Worm (Caenorhabditis elegans): Measurements from ENCODE around the gene srlf-34.

The srlf-34 gene

ce11 chrII:10284991-10285390 is 27.1 kb upstream of the srlf-34 start:
- TF ChIP-seq pax-3 (tag; optimal IDR thresholded peaks at IDR 0.05) (no peak), mef-2 (tag; optimal IDR thresholded peaks at IDR 0.05) (no peak), fos-1 (tag; optimal IDR thresholded peaks at IDR 0.05) (no peak), rnt-1 (tag; optimal IDR thresholded peaks at IDR 0.05) (no peak), zip-4 (GFP tag; optimal IDR thresholded peaks at IDR 0.05) (no peak), skn-1 (tag; optimal IDR thresholded peaks at IDR 0.05) (no peak), lin-39 (tag; optimal IDR thresholded peaks at IDR 0.05) (no peak), irx-1 (tag; optimal IDR thresholded peaks at IDR 0.05) (no peak), ztf-4 (tag; optimal IDR thresholded peaks at IDR 0.05) (no peak), nhr-237 (tag; optimal IDR thresholded peaks at IDR 0.05) (no peak), efl-1 (optimal IDR thresholded peaks at IDR 0.05) (no peak), efl-1 (GFP tag; optimal IDR thresholded peaks at IDR 0.05 in 1 of 2) (no peak), nhr-77 (tag; optimal IDR thresholded peaks at IDR 0.05) (no peak), tlp-1 (tag; optimal IDR thresholded peaks at IDR 0.05) (no peak), grh-1 (GFP tag; IDR thresholded peaks at IDR 0.05) (no peak), F16B12.6 (tag; optimal IDR thresholded peaks at IDR 0.05) (no peak), vab-15 (tag; optimal IDR thresholded peaks at IDR 0.05) (no peak), efl-3 (GFP tag; optimal IDR thresholded peaks at IDR 0.05) (no peak)

- no peak for TF ChIP-seq dpl-1 (GFP tag; optimal IDR thresholded peaks at IDR 0.05)
- TF ChIP-seq unc-130 (tag; optimal IDR thresholded peaks at IDR 0.05): peak; percentile 45
- TF ChIP-seq fkh-10 (GFP tag; optimal IDR thresholded peaks at IDR 0.05): no peak
- peak in 1 of 6 experiments; percentile 29 for TF ChIP-seq elt-3 (tag; optimal IDR thresholded peaks at IDR 0.05)
- no peak for TF ChIP-seq vab-15 (tag; optimal IDR thresholded peaks at IDR 0.05)
- TF ChIP-seq lin-14 (GFP tag; optimal IDR thresholded peaks at IDR 0.05): peak; percentile 67
- peak; percentile 2 for TF ChIP-seq nhr-20 (tag; optimal IDR thresholded peaks at IDR 0.05)
- peak; percentile 91 for TF ChIP-seq blmp-1 (tag; optimal IDR thresholded peaks at IDR 0.05)
- no peak for TF ChIP-seq unc-86 (tag; optimal IDR thresholded peaks at IDR 0.05)
- peak; percentile 44 for TF ChIP-seq rnt-1 (tag; optimal IDR thresholded peaks at IDR 0.05)
- TF ChIP-seq fos-1 (tag; optimal IDR thresholded peaks at IDR 0.05): no peak
- peak; percentile 29 for TF ChIP-seq snu-23 (GFP tag; optimal IDR thresholded peaks at IDR 0.05)
- TF ChIP-seq lsy-2 (tag; optimal IDR thresholded peaks at IDR 0.05): peak in 1 of 2 experiments; percentile 1
- TF ChIP-seq nhr-71 (tag; optimal IDR thresholded peaks at IDR 0.05): peak; percentile 53
Measured at ce11 chrII:10288926-10289325, 23.2 kb upstream of the srlf-34 start.

ce11 chrII:10294262-10294661 is 17.8 kb upstream of the srlf-34 start:
- no peak for TF ChIP-seq nhr-77 (tag; optimal IDR thresholded peaks at IDR 0.05)
- TF ChIP-seq nhr-71 (tag; optimal IDR thresholded peaks at IDR 0.05): peak; percentile 71
- TF ChIP-seq egl-13 (tag; optimal IDR thresholded peaks at IDR 0.05): no peak
- peak in 1 of 2 experiments; percentile 43 for TF ChIP-seq lsy-2 (tag; optimal IDR thresholded peaks at IDR 0.05)
- peak; percentile 77 for TF ChIP-seq nhr-20 (tag; optimal IDR thresholded peaks at IDR 0.05)
- peak; percentile 58 for TF ChIP-seq nhr-90 (tag; optimal IDR thresholded peaks at IDR 0.05; ENCODE audit: poor library complexity)
- TF ChIP-seq dpl-1 (GFP tag; optimal IDR thresholded peaks at IDR 0.05): peak in 1 of 3 experiments; percentile 17
- TF ChIP-seq elt-3 (tag; optimal IDR thresholded peaks at IDR 0.05): peak in 2 of 6 experiments; percentile 59 to 92
- TF ChIP-seq mdl-1 (tag; optimal IDR thresholded peaks at IDR 0.05): peak in 1 of 2 experiments; percentile 48
- TF ChIP-seq blmp-1 (tag; optimal IDR thresholded peaks at IDR 0.05): peak; percentile 57
- peak; percentile 50 for TF ChIP-seq lin-14 (GFP tag; optimal IDR thresholded peaks at IDR 0.05)
- no peak for TF ChIP-seq nhr-12 (tag; optimal IDR thresholded peaks at IDR 0.05)
- peak; percentile 23 for TF ChIP-seq vab-15 (tag; optimal IDR thresholded peaks at IDR 0.05)
- no peak for TF ChIP-seq ces-1 (GFP tag; optimal IDR thresholded peaks at IDR 0.05)
- no peak for TF ChIP-seq egl-27 (tag; optimal IDR thresholded peaks at IDR 0.05)
- TF ChIP-seq nhr-19 (GFP tag; conservative IDR thresholded peaks at IDR 0.05): peak; percentile 32; the same call in 1 of the 2 replicates
- peak; percentile 37 for TF ChIP-seq tbx-2 (tag; optimal IDR thresholded peaks at IDR 0.05)
- TF ChIP-seq mab-9 (GFP tag; IDR thresholded peaks at IDR 0.05): no peak
- no peak for TF ChIP-seq fkh-8 (tag; optimal IDR thresholded peaks at IDR 0.05)
- TF ChIP-seq snu-23 (GFP tag; optimal IDR thresholded peaks at IDR 0.05): peak; percentile 51
- peak; percentile 96 for TF ChIP-seq nhr-85 (tag)
- TF ChIP-seq lin-35 (GFP tag; optimal IDR thresholded peaks at IDR 0.05): peak in 1 of 2 experiments; percentile 66
- TF ChIP-seq ceh-88 (GFP tag; IDR thresholded peaks at IDR 0.05): no peak
- TF ChIP-seq sptf-1 (tag; optimal IDR thresholded peaks at IDR 0.05): no peak
- no peak for TF ChIP-seq ceh-63 (GFP tag; optimal IDR thresholded peaks at IDR 0.05)

Measured in whole organism, L1 larva.